Fruit fly (Drosophila melanogaster): ENCODE measurements around the gene CG32756.
A peak's percentile ranks its signal among the peaks of the same experiment; 100 is the strongest.

CG32756 gene

dm6 chrX:5980883-5981282 lies 35.4 kb downstream of the CG32756 start (continued):
- TF ChIP-seq CG16813 (GFP tag; IDR thresholded peaks at IDR 0.05; ENCODE audit: partially characterized antibody) (no peak), CG9876 (GFP tag; optimal IDR thresholded peaks at IDR 0.05) (no peak), vfl (GFP tag; optimal IDR thresholded peaks at IDR 0.05) (peak; percentile 15), kay (GFP tag; optimal IDR thresholded peaks at IDR 0.05) (peak; percentile 72), Lim3 (GFP tag; IDR thresholded peaks at IDR 0.05) (0 out of 2 replicates have a peak, but pooled peaks have one; percentile 27), CG18764 (GFP tag; optimal IDR thresholded peaks at IDR 0.05) (peak; percentile 43), Ada2b (GFP tag; IDR thresholded peaks at IDR 0.05) (peak; percentile 84), CkIIα-i1 (GFP tag; IDR thresholded peaks at IDR 0.05) (no peak), Deaf1 (tag; optimal IDR thresholded peaks at IDR 0.05) (peak; percentile 57), CG5180 (GFP tag; optimal IDR thresholded peaks at IDR 0.05) (peak; percentile 49), Sry-β (GFP tag; optimal IDR thresholded peaks at IDR 0.05) (no peak), pho (GFP tag; optimal IDR thresholded peaks at IDR 0.05) (peak; percentile 25), CG2202 (tag; optimal IDR thresholded peaks at IDR 0.05) (no peak), CG3065 (GFP tag; optimal IDR thresholded peaks at IDR 0.05) (peak; percentile 32), croc (GFP tag; conservative IDR thresholded peaks at IDR 0.05) (0 out of 3 replicates have a peak, but pooled peaks have one; percentile 41), CG6813 (GFP tag; optimal IDR thresholded peaks at IDR 0.05) (peak; percentile 58), bcd (GFP tag; optimal IDR thresholded peaks at IDR 0.05) (peak; percentile 73), CG4707 (GFP tag; optimal IDR thresholded peaks at IDR 0.05) (peak; percentile 13), PHDP (tag; optimal IDR thresholded peaks at IDR 0.05) (peak; percentile 77), HLH4C (GFP tag; IDR thresholded peaks at IDR 0.05; ENCODE audit: partially characterized antibody) (no peak), BtbVII (GFP tag; optimal IDR thresholded peaks at IDR 0.05) (peak; percentile 78), abd-A (tag; optimal IDR thresholded peaks at IDR 0.05) (peak; percentile 59), tup (GFP tag; optimal IDR thresholded peaks at IDR 0.05) (peak; percentile 36), CG3726 (GFP tag; IDR thresholded peaks at IDR 0.05) (peak; percentile 66; the same call in 2 of the 3 replicates), stc (GFP tag; IDR thresholded peaks at IDR 0.05) (peak; percentile 82), pros (GFP tag; optimal IDR thresholded peaks at IDR 0.05) (no peak), al (GFP tag; IDR thresholded peaks at IDR 0.05) (peak; percentile 73), sd (tag; optimal IDR thresholded peaks at IDR 0.05) (peak; percentile 23), Xrp1 (GFP tag; IDR thresholded peaks at IDR 0.05) (peak; percentile 73), crc (GFP tag; optimal IDR thresholded peaks at IDR 0.05) (peak; percentile 31), Sry-δ (GFP tag; optimal IDR thresholded peaks at IDR 0.05) (no peak), CG10654 (GFP tag; optimal IDR thresholded peaks at IDR 0.05) (peak; percentile 56), gsb (GFP tag; IDR thresholded peaks at IDR 0.05) (peak; percentile 75), gro (GFP tag; optimal IDR thresholded peaks at IDR 0.05) (peak; percentile 64), CG6175 (GFP tag; IDR thresholded peaks at IDR 0.05) (no peak), dmrt99B (tag; optimal IDR thresholded peaks at IDR 0.05) (peak; percentile 81), Hr78 (GFP tag; optimal IDR thresholded peaks at IDR 0.05) (no peak), CG10321 (GFP tag; IDR thresholded peaks at IDR 0.05) (no peak), CG8281 (tag; optimal IDR thresholded peaks at IDR 0.05) (peak; percentile 46), CG17186 (GFP tag; optimal IDR thresholded peaks at IDR 0.05) (no peak), CG4854 (GFP tag; optimal IDR thresholded peaks at IDR 0.05) (peak; percentile 47), CG2678 (tag; optimal IDR thresholded peaks at IDR 0.05) (peak; percentile 88), CG16779 (GFP tag; IDR thresholded peaks at IDR 0.05) (0 out of 2 replicates have a peak, but pooled peaks have one; percentile 67), hbn (GFP tag; IDR thresholded peaks at IDR 0.05; ENCODE audit: partially characterized antibody) (no peak), CG2712 (tag; optimal IDR thresholded peaks at IDR 0.05) (peak; percentile 75), sna (GFP tag; IDR thresholded peaks at IDR 0.05; ENCODE audit: partially characterized antibody) (no peak), bowl (GFP tag; IDR thresholded peaks at IDR 0.05) (peak; percentile 55; the same call in 1 of the 2 replicates), scrt (GFP tag; optimal IDR thresholded peaks at IDR 0.05) (peak; percentile 67), gem (tag; optimal IDR thresholded peaks at IDR 0.05) (peak; percentile 81), Gug (GFP tag; IDR thresholded peaks at IDR 0.05) (peak; percentile 70)
